Fruit fly (Drosophila melanogaster): ENCODE results near the gene CG17776.

Gene CG17776

dm6 chrX:2137587-2138341, 46.8 kb upstream of the CG17776 start (continued):
- TF ChIP-seq ranshi (GFP tag; IDR thresholded peaks at IDR 0.05) (peak; percentile 98), prd (optimal IDR thresholded peaks at IDR 0.05) (no peak), prd (GFP tag; IDR thresholded peaks at IDR 0.05) (peak; percentile 99), Bteb2 (GFP tag; optimal IDR thresholded peaks at IDR 0.05) (peak; percentile 97), ash1 (GFP tag; optimal IDR thresholded peaks at IDR 0.05) (peak; percentile 85), CG3065 (GFP tag; optimal IDR thresholded peaks at IDR 0.05) (peak; percentile 97), CG11504 (tag; optimal IDR thresholded peaks at IDR 0.05) (peak; percentile 98), salm (tag; optimal IDR thresholded peaks at IDR 0.05) (peak; percentile 99), cg (GFP tag; optimal IDR thresholded peaks at IDR 0.05) (peak; percentile 65), Hr51 (GFP tag; optimal IDR thresholded peaks at IDR 0.05) (peak; percentile 95 to 100), repo (GFP tag; optimal IDR thresholded peaks at IDR 0.05) (peak; percentile 88), lmd (GFP tag; IDR thresholded peaks at IDR 0.05) (peak; percentile 99), CG6689 (GFP tag; IDR thresholded peaks at IDR 0.05) (peak; percentile 99), Fer3 (tag; optimal IDR thresholded peaks at IDR 0.05) (peak; percentile 99), Atf-2 (GFP tag; optimal IDR thresholded peaks at IDR 0.05) (peak; percentile 85), bbx (GFP tag; IDR thresholded peaks at IDR 0.05; ENCODE audit: partially characterized antibody) (peak; percentile 49), chm (GFP tag; IDR thresholded peaks at IDR 0.05) (peak; percentile 97), CG12391 (tag; optimal IDR thresholded peaks at IDR 0.05) (peak; percentile 100), tll (GFP tag; optimal IDR thresholded peaks at IDR 0.05) (no peak), ATbp (GFP tag; optimal IDR thresholded peaks at IDR 0.05) (peak; percentile 98), al (GFP tag; IDR thresholded peaks at IDR 0.05) (peak; percentile 99), CG16813 (GFP tag; IDR thresholded peaks at IDR 0.05; ENCODE audit: partially characterized antibody) (peak; percentile 58), peb (GFP tag; IDR thresholded peaks at IDR 0.05) (peak; percentile 99), onecut (GFP tag; IDR thresholded peaks at IDR 0.05) (peak; percentile 95), trh (GFP tag; optimal IDR thresholded peaks at IDR 0.05) (peak; percentile 97), CG32532 (GFP tag; IDR thresholded peaks at IDR 0.05) (peak; percentile 99), CG6765 (GFP tag; optimal IDR thresholded peaks at IDR 0.05) (peak; percentile 99), lov (optimal IDR thresholded peaks at IDR 0.05) (no peak), lov (GFP tag; IDR thresholded peaks at IDR 0.05) (peak; percentile 96), Scr (GFP tag; IDR thresholded peaks at IDR 0.05; ENCODE audit: partially characterized antibody) (peak; percentile 64), CG17568 (GFP tag; optimal IDR thresholded peaks at IDR 0.05) (peak; percentile 99), CG10274 (GFP tag; optimal IDR thresholded peaks at IDR 0.05) (peak; percentile 96), CG7963 (GFP tag; IDR thresholded peaks at IDR 0.05; ENCODE audit: partially characterized antibody) (peak; percentile 71; the same call in 2 of the 3 replicates), Hmr (GFP tag; optimal IDR thresholded peaks at IDR 0.05) (peak; percentile 99), Hsf (GFP tag; optimal IDR thresholded peaks at IDR 0.05) (peak; percentile 98), fu2 (GFP tag; optimal IDR thresholded peaks at IDR 0.05) (peak; percentile 93), MBD-R2 (GFP tag; IDR thresholded peaks at IDR 0.05) (peak; percentile 96), CG5180 (GFP tag; optimal IDR thresholded peaks at IDR 0.05) (peak; percentile 93), fd96Cb (tag; optimal IDR thresholded peaks at IDR 0.05) (peak; percentile 99), CG4730 (GFP tag; IDR thresholded peaks at IDR 0.05) (peak; percentile 98), CG4328 (GFP tag; optimal IDR thresholded peaks at IDR 0.05) (peak; percentile 99), CG7556 (GFP tag; optimal IDR thresholded peaks at IDR 0.05) (peak; percentile 99), vvl (GFP tag; IDR thresholded peaks at IDR 0.05) (peak; percentile 99), fd3F (GFP tag; optimal IDR thresholded peaks at IDR 0.05) (peak; percentile 99), Camta (GFP tag; optimal IDR thresholded peaks at IDR 0.05) (peak; percentile 96), sim (GFP tag; IDR thresholded peaks at IDR 0.05) (peak; percentile 98), CG9932 (GFP tag; IDR thresholded peaks at IDR 0.05) (peak; percentile 98), CG7271 (tag; optimal IDR thresholded peaks at IDR 0.05) (peak; percentile 99), Vsx1 (GFP tag; optimal IDR thresholded peaks at IDR 0.05) (peak; percentile 97)
